Fruit fly (Drosophila melanogaster) whole organism, pupa: ENCODE measurements around the gene Dredd.

Experiments used
- CG10348 ChIP-seq: fragments of 200-800 bp; sonication (Bioruptor generic); IDR thresholded peaks from 2 replicates; pipeline ENCODE4 v1.3.6; 2022; ENCODE audit warnings: missing biosample characterization, missing genetic modification characterization
- CG12605 ChIP-seq: fragments of 200-800 bp; sonication (Bioruptor generic); IDR thresholded peaks from 2 replicates; pipeline ENCODE4 v1.3.6; 2022; ENCODE audit warnings: missing biosample characterization, missing genetic modification characterization
- CG13204 ChIP-seq: fragments of 200-800 bp; sonication (Bioruptor generic); optimal IDR thresholded peaks from 2 replicates; lab custom pipeline; 2018; ENCODE audit warnings: missing biosample characterization, mild to moderate bottlenecking, missing genetic modification characterization, moderate library complexity
- CG14655 ChIP-seq: fragments of 200-800 bp; sonication (Bioruptor generic); optimal IDR thresholded peaks from 3 replicates; lab custom pipeline; 2017; ENCODE audit warnings: mild to moderate bottlenecking, missing biosample characterization, missing genetic modification reagents, missing genetic modification characterization
- CG15710 ChIP-seq: fragments of 200-800 bp; sonication (Bioruptor generic); optimal IDR thresholded peaks from 2 replicates; lab custom pipeline; 2018; ENCODE audit warnings: missing biosample characterization, mild to moderate bottlenecking, missing genetic modification characterization, moderate library complexity
- CG17806 ChIP-seq: fragments of 200-800 bp; sonication (Bioruptor generic); optimal IDR thresholded peaks from 2 replicates; lab custom pipeline; 2018; ENCODE audit warnings: missing biosample characterization, mild to moderate bottlenecking, missing genetic modification characterization, moderate library complexity
- CG32121 ChIP-seq: fragments of 200-800 bp; sonication (Bioruptor generic); IDR thresholded peaks from 2 replicates; pipeline ENCODE4 v1.3.6; 2022; ENCODE audit warnings: missing biosample characterization, missing genetic modification characterization
- CG34367 ChIP-seq: fragments of 200-800 bp; sonication (Bioruptor generic); optimal IDR thresholded peaks from 2 replicates; lab custom pipeline; 2018; ENCODE audit warnings: missing biosample characterization, mild to moderate bottlenecking, missing genetic modification characterization
- CG4496 ChIP-seq: fragments of 200-800 bp; sonication (Bioruptor generic); IDR thresholded peaks from 3 replicates; pipeline ENCODE4 v1.3.6; 2022; ENCODE audit warnings: missing biosample characterization, missing genetic modification characterization
- CG8159 ChIP-seq: fragments of 200-800 bp; sonication (Bioruptor generic); optimal IDR thresholded peaks from 3 replicates; lab custom pipeline; 2018; ENCODE audit warnings: missing biosample characterization, mild to moderate bottlenecking, missing genetic modification characterization, moderate library complexity
- CG8301 ChIP-seq: fragments of 200-800 bp; sonication (Bioruptor generic); optimal IDR thresholded peaks from 2 replicates; lab custom pipeline; 2018; ENCODE audit warnings: missing biosample characterization, mild to moderate bottlenecking, missing genetic modification characterization
- CG9948 ChIP-seq: fragments of 200-800 bp; sonication (Bioruptor generic); optimal IDR thresholded peaks from 2 replicates; lab custom pipeline; 2018; ENCODE audit warnings: missing biosample characterization, mild to moderate bottlenecking, missing genetic modification characterization, moderate library complexity
- D1 ChIP-seq: fragments of 200-800 bp; sonication (Bioruptor generic); optimal IDR thresholded peaks from 2 replicates; lab custom pipeline; 2018; ENCODE audit warnings: missing biosample characterization, mild to moderate bottlenecking, missing genetic modification characterization, moderate library complexity
- EcR ChIP-seq: fragments of 200-800 bp; sonication (Bioruptor generic); optimal IDR thresholded peaks from 3 replicates; lab custom pipeline; 2019; ENCODE audit warnings: missing biosample characterization, missing genetic modification characterization, mild to moderate bottlenecking, moderate library complexity, missing genetic modification reagents
- Ets98B ChIP-seq: fragments of 200-800 bp; sonication (Bioruptor generic); IDR thresholded peaks from 2 replicates; pipeline ENCODE4 v1.3.6; 2022; ENCODE audit warnings: missing biosample characterization, missing genetic modification characterization
- Pif1A ChIP-seq: fragments of 200-800 bp; sonication (Bioruptor generic); optimal IDR thresholded peaks from 3 replicates; lab custom pipeline; 2016; ENCODE audit warnings: missing biosample characterization, missing genetic modification characterization
- Pif1B ChIP-seq: fragments of 200-800 bp; sonication (Bioruptor generic); optimal IDR thresholded peaks from 3 replicates; lab custom pipeline; 2016; ENCODE audit warnings: missing biosample characterization, missing genetic modification characterization
- Snoo ChIP-seq: fragments of 200-800 bp; sonication (Bioruptor generic); optimal IDR thresholded peaks from 3 replicates; lab custom pipeline; 2017; ENCODE audit warnings: missing biosample characterization, mild to moderate bottlenecking, missing genetic modification characterization, inconsistent platforms
- fd96Ca ChIP-seq: fragments of 200-800 bp; sonication (Bioruptor generic); IDR thresholded peaks from 3 replicates; pipeline ENCODE4 v1.3.6; 2022; ENCODE audit warnings: missing biosample characterization, missing genetic modification characterization
- gl ChIP-seq: fragments of 200-800 bp; sonication (Bioruptor generic); optimal IDR thresholded peaks from 2 replicates; lab custom pipeline; 2018; ENCODE audit warnings: missing biosample characterization, mild to moderate bottlenecking, missing genetic modification characterization
- rn ChIP-seq: fragments of 200-800 bp; sonication (Bioruptor generic); IDR thresholded peaks from 2 replicates; pipeline ENCODE4 v1.3.6; 2022; ENCODE audit warnings: missing biosample characterization, missing genetic modification characterization

Dredd gene

dm6 chrX:620102-620430 is 15.3 kb downstream of the Dredd start, which contains the start of gene spdi:
spdi (minus strand) TSS chrX:620195.
- no peak for TF ChIP-seq CG15710 (tag; lab: Kevin White, UChicago)
- no peak for TF ChIP-seq gl (tag; lab: Kevin White, UChicago)
- TF ChIP-seq CG13204 (GFP tag; lab: Kevin White, UChicago), result no peak
- no peak for TF ChIP-seq CG34367
- no peak for TF ChIP-seq rn (GFP tag; lab: Robert Waterston, UW)
- TF ChIP-seq CG17806 (tag; lab: Kevin White, UChicago), result no peak
- no peak for TF ChIP-seq Pif1A (GFP tag; lab: Kevin White, UChicago)
- TF ChIP-seq CG8301 (tag; lab: Kevin White, UChicago), result no peak
- TF ChIP-seq D1 (tag; lab: Kevin White, UChicago), result no peak
- no peak for TF ChIP-seq fd96Ca (GFP tag; lab: Robert Waterston, UW)
- no peak for TF ChIP-seq CG14655 (GFP tag; lab: Kevin White, UChicago)
- TF ChIP-seq CG12605, result no peak
- TF ChIP-seq Snoo (tag; lab: Kevin White, UChicago), result no peak
- no peak for TF ChIP-seq CG4496 (GFP tag; lab: Robert Waterston, UW)
- no peak for TF ChIP-seq CG8159 (tag; lab: Kevin White, UChicago)
- no peak for TF ChIP-seq EcR (GFP tag; lab: Kevin White, UChicago)
- TF ChIP-seq Ets98B (GFP tag; lab: Robert Waterston, UW), result no peak
- no peak for TF ChIP-seq CG9948 (tag; lab: Kevin White, UChicago)
- TF ChIP-seq CG32121 (GFP tag; lab: Robert Waterston, UW), result no peak

DNA sequence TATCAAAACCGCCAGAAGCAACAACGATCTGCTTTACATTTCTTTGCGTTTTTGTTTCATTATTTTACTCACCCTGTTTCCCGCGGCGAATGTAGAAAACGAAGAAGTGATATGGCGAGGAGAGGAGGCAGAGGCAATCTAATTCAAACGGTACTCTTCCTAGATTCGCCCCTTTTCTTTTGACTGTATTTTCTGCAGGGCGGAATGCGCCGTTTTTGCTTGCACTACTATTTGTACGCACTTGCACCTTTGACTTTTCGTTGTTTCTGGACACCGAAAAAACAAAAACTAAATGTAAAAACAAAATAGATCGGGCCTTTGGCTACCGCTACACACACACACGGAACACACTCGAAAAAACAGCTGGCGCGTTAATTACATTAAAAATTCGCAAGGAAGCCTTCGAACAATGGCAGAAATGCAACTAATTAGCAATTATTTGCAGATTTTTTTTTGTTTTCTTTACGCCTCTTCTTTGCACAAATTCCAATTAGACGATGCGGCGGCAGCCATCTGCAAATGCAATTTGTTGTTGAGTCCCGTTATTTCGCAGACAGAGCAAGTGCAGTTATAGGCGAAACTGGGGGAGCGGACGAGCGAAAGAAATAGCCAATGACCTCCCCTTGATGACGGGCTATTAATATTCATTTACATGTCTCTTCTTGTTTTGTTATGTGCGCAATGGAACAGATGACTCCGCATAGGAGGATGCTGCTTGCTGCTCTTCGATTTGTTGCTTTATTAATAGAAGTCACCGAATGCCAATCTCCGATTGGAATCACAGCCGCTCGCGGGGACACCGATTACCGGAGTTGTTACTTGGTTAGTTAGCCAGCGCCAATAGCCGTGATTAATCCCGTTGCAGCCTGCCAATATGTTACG is 15.9 kb downstream of the Dredd start:
- no peak for TF ChIP-seq Snoo (tag; lab: Kevin White, UChicago)
- TF ChIP-seq CG9948 (tag; lab: Kevin White, UChicago), result no peak
- TF ChIP-seq CG32121 (GFP tag; lab: Robert Waterston, UW), result no peak
- no peak for TF ChIP-seq CG8301 (tag; lab: Kevin White, UChicago)
- no peak for TF ChIP-seq CG14655 (GFP tag; lab: Kevin White, UChicago)
- no peak for TF ChIP-seq CG17806 (tag; lab: Kevin White, UChicago)
- TF ChIP-seq CG13204 (GFP tag; lab: Kevin White, UChicago), result no peak
- no peak for TF ChIP-seq Pif1B (GFP tag; lab: Kevin White, UChicago)
- TF ChIP-seq D1 (tag; lab: Kevin White, UChicago), result no peak
- no peak for TF ChIP-seq Pif1A (GFP tag; lab: Kevin White, UChicago)
- TF ChIP-seq CG34367, result no peak
- TF ChIP-seq CG4496 (GFP tag; lab: Robert Waterston, UW), result no peak
- no peak for TF ChIP-seq CG15710 (tag; lab: Kevin White, UChicago)
- TF ChIP-seq EcR (GFP tag; lab: Kevin White, UChicago), result peak; percentile 91
- no peak for TF ChIP-seq gl (tag; lab: Kevin White, UChicago)
- no peak for TF ChIP-seq CG8159 (tag; lab: Kevin White, UChicago)
- TF ChIP-seq fd96Ca (GFP tag; lab: Robert Waterston, UW), result peak; percentile 29; the same call in 1 of the 3 replicates
- TF ChIP-seq rn (GFP tag; lab: Robert Waterston, UW), result no peak
- no peak for TF ChIP-seq CG12605
- TF ChIP-seq Ets98B (GFP tag; lab: Robert Waterston, UW), result peak; percentile 22; the same call in 1 of the 2 replicates
- no peak for TF ChIP-seq CG10348 (GFP tag; lab: Robert Waterston, UW)

- TF ChIP-seq CG4496 (GFP tag; lab: Robert Waterston, UW), result 0 out of 3 replicates have a peak, but pooled peaks have one; percentile 32
- peak; percentile 1 for TF ChIP-seq CG8301 (tag; lab: Kevin White, UChicago)
- no peak for TF ChIP-seq CG15710 (tag; lab: Kevin White, UChicago)
Observed at dm6 chrX:618583-618982, 16.8 kb downstream of the Dredd start.

dm6 chrX:617477-617795 is 17.9 kb downstream of the Dredd start:
- no peak for TF ChIP-seq CG34367
- TF ChIP-seq Ets98B (GFP tag; lab: Robert Waterston, UW), result no peak
- no peak for TF ChIP-seq CG14655 (GFP tag; lab: Kevin White, UChicago)
- no peak for TF ChIP-seq CG15710 (tag; lab: Kevin White, UChicago)
- TF ChIP-seq Pif1A (GFP tag; lab: Kevin White, UChicago), result no peak
- no peak for TF ChIP-seq fd96Ca (GFP tag; lab: Robert Waterston, UW)
- no peak for TF ChIP-seq CG9948 (tag; lab: Kevin White, UChicago)
- TF ChIP-seq Pif1B (GFP tag; lab: Kevin White, UChicago), result no peak
- TF ChIP-seq CG8301 (tag; lab: Kevin White, UChicago), result no peak
- TF ChIP-seq D1 (tag; lab: Kevin White, UChicago), result no peak
- no peak for TF ChIP-seq CG12605
- no peak for TF ChIP-seq rn (GFP tag; lab: Robert Waterston, UW)
- TF ChIP-seq Snoo (tag; lab: Kevin White, UChicago), result no peak
- TF ChIP-seq CG8159 (tag; lab: Kevin White, UChicago), result no peak
- TF ChIP-seq EcR (GFP tag; lab: Kevin White, UChicago), result no peak
- no peak for TF ChIP-seq CG17806 (tag; lab: Kevin White, UChicago)
- no peak for TF ChIP-seq CG10348 (GFP tag; lab: Robert Waterston, UW)
- no peak for TF ChIP-seq CG32121 (GFP tag; lab: Robert Waterston, UW)
- no peak for TF ChIP-seq CG13204 (GFP tag; lab: Kevin White, UChicago)
- TF ChIP-seq gl (tag; lab: Kevin White, UChicago), result no peak
